Worm (Caenorhabditis elegans): ENCODE data around the gene mtm-5.

Gene mtm-5

DNA sequence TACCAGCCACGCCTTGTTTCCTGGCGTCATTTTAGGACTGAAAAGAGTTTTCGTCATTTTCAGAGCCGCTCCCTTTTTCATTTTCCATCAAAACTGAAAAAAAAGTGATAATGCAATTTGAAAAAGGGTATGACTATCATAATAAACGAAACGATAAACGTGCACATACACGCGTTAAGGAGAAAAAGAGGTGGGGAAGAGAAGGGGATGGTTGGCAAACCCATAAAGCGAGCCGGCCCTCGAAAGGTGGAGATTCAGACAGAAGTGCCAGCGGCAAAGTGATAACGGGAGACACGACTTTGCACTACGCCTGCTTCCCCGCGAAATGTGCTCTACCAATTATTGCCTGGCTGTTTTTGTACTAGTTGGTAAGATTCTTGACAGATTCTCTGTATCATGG, 9.6 kb upstream of the mtm-5 start, which contains the start of gene nspg-14:
Gene nspg-14, plus strand, starts transcription at position 250 of the 400 bp plus-strand sequence.
- no peak for TF ChIP-seq drap-1 (GFP tag; optimal IDR thresholded peaks at IDR 0.05)
- TF ChIP-seq sptf-1 (tag; optimal IDR thresholded peaks at IDR 0.05): no peak
- no peak for TF ChIP-seq lsy-2 (tag; optimal IDR thresholded peaks at IDR 0.05)
- no peak for TF ChIP-seq tbx-8 (GFP tag; optimal IDR thresholded peaks at IDR 0.05)
- TF ChIP-seq bed-3 (GFP tag; optimal IDR thresholded peaks at IDR 0.05): no peak
- no peak for TF ChIP-seq unc-39 (tag; optimal IDR thresholded peaks at IDR 0.05)
- TF ChIP-seq ham-2 (GFP tag; optimal IDR thresholded peaks at IDR 0.05): no peak
- TF ChIP-seq nhr-76 (tag; optimal IDR thresholded peaks at IDR 0.05): no peak
- no peak for TF ChIP-seq ztf-11 (tag; optimal IDR thresholded peaks at IDR 0.05)
- no peak for TF ChIP-seq elt-3 (tag; optimal IDR thresholded peaks at IDR 0.05)
- no peak for TF ChIP-seq elt-1 (tag; optimal IDR thresholded peaks at IDR 0.05; ENCODE audit: borderline replicate concordance, insufficient read depth)
- TF ChIP-seq blmp-1 (tag; optimal IDR thresholded peaks at IDR 0.05): no peak
- TF ChIP-seq ceh-83 (GFP tag; optimal IDR thresholded peaks at IDR 0.05): no peak
- no peak for TF ChIP-seq pha-4 (tag; optimal IDR thresholded peaks at IDR 0.05)
- TF ChIP-seq ceh-39 (tag; optimal IDR thresholded peaks at IDR 0.05): no peak

DNA sequence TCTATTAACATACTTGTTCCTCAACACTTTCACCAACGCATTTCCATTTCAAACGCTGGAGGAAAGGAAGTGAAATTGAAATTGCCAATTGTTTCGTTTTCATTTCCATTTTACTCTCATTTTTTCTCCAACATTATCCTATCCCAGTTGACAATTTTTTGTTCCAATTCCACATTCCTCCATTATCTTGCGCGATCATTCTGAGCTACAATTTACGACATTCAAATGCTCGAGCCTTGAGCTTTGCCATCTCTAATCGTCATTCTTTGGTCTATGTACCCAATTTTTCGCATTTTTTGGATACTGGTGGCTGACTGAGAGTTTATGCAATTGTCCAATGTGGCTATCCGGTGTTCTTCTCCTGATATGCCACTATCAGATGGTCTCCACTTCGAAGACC, 6.4 kb upstream of the mtm-5 start, which contains the start of gene Y34B4A.10:
Gene Y34B4A.10, plus strand, starts transcription at position 301 of the 400 bp plus-strand sequence.
- TF ChIP-seq unc-62 (GFP tag; optimal IDR thresholded peaks at IDR 0.05) (no peak), lsy-2 (tag; optimal IDR thresholded peaks at IDR 0.05) (no peak), flh-1 (GFP tag; optimal IDR thresholded peaks at IDR 0.05) (no peak), nhr-12 (tag; optimal IDR thresholded peaks at IDR 0.05) (no peak), unc-120 (tag; optimal IDR thresholded peaks at IDR 0.05; ENCODE audit: poor library complexity, severe bottlenecking) (no peak), blmp-1 (tag; optimal IDR thresholded peaks at IDR 0.05) (no peak), M03D4.4 (tag; optimal IDR thresholded peaks at IDR 0.05) (no peak), snpc-4 (tag; optimal IDR thresholded peaks at IDR 0.05) (no peak), sptf-1 (tag; optimal IDR thresholded peaks at IDR 0.05) (no peak), ztf-11 (tag; optimal IDR thresholded peaks at IDR 0.05) (no peak)

DNA sequence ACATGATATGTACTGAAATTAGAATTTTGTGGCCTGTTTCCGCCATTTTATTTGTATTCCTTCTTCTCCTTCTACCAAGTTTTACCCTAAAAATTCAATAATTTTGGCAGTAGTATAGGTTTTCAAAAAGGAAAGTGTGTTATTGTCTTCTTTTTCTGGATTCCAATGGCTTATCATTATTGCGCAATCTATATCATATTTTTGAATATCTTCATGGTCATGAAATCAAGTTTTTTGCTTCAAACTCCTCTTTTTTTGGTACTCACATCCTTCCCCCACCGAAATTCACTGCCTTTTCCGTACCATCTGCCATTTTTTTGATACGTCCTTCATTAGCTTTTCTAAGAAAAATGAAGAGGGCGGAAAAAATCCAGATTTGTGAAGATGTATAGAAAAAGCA, 5.5 kb upstream of the mtm-5 start:
- no peak for TF ChIP-seq ceh-43 (GFP tag; optimal IDR thresholded peaks at IDR 0.05)
- no peak for TF ChIP-seq nhr-2 (tag; optimal IDR thresholded peaks at IDR 0.05)
- TF ChIP-seq mab-5 (tag; optimal IDR thresholded peaks at IDR 0.05): no peak
- TF ChIP-seq zip-8 (tag; optimal IDR thresholded peaks at IDR 0.05): peak; percentile 69
- no peak for TF ChIP-seq tbx-8 (GFP tag; optimal IDR thresholded peaks at IDR 0.05)
- TF ChIP-seq pha-4 (tag; optimal IDR thresholded peaks at IDR 0.05): no peak
- TF ChIP-seq flh-1 (GFP tag; optimal IDR thresholded peaks at IDR 0.05): no peak
- no peak for TF ChIP-seq unc-39 (tag; optimal IDR thresholded peaks at IDR 0.05)

DNA sequence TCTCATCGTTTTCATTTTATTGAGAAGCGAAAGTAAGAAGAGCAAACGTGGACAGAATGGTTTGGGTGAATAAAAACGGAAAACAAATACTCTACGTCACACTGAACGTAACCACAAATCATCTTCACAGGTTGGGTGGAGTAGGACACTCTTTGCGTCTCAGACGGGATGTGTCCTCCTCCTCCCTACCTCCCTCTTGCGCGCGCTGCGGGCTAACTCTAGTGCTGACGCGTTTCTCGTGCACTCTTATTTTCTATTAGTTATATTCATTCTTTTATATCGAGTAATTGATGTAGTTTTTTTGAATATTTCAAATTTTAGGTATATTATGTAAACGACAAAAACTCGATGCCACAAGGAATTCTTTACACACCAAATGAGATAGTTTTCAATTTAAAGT, 833 bp upstream of the mtm-5 start, which contains the start of gene Y34B4A.7:
Gene Y34B4A.7, plus strand, starts transcription at position 297 of the 400 bp plus-strand sequence.
- TF ChIP-seq lin-13 (tag; optimal IDR thresholded peaks at IDR 0.05) (peak; percentile 76), drap-1 (GFP tag; optimal IDR thresholded peaks at IDR 0.05) (no peak), sptf-1 (tag; optimal IDR thresholded peaks at IDR 0.05) (peak; percentile 6), lsy-2 (tag; optimal IDR thresholded peaks at IDR 0.05) (peak; percentile 39), mls-2 (tag; optimal IDR thresholded peaks at IDR 0.05) (no peak), mep-1 (tag; optimal IDR thresholded peaks at IDR 0.05) (peak; percentile 23), hlh-1 (tag; optimal IDR thresholded peaks at IDR 0.05) (peak; percentile 28), pha-4 (tag; optimal IDR thresholded peaks at IDR 0.05) (peak; percentile 51)

DNA sequence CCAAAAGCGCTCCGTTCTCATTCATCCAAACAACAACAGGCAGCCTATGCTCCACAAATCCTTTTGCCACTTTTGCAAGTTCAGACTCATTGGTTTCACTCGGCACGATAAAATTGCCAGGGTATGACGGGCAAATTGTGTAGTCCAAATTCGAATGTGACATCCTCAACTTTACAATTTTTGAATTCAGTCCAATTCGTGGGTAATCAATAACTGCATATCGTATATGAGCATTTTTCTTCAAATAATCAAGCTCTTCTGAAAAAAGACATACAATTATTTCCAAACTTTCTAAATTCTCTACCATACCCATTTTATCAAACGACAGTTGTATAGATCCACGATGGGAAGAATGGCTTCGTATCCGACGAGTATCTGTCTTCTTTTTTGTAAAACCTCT, 5.0 kb downstream of the mtm-5 start:
- TF ChIP-seq tbx-8 (GFP tag; optimal IDR thresholded peaks at IDR 0.05) (no peak), lsy-2 (tag; optimal IDR thresholded peaks at IDR 0.05) (no peak), drap-1 (GFP tag; optimal IDR thresholded peaks at IDR 0.05) (no peak), ceh-43 (GFP tag; optimal IDR thresholded peaks at IDR 0.05) (no peak), pha-4 (tag; optimal IDR thresholded peaks at IDR 0.05) (no peak), unc-120 (tag; optimal IDR thresholded peaks at IDR 0.05; ENCODE audit: poor library complexity, severe bottlenecking) (no peak), ceh-39 (tag; optimal IDR thresholded peaks at IDR 0.05) (no peak), nhr-12 (tag; optimal IDR thresholded peaks at IDR 0.05) (no peak), sptf-1 (tag; optimal IDR thresholded peaks at IDR 0.05) (no peak), zip-8 (tag; optimal IDR thresholded peaks at IDR 0.05) (no peak), flh-1 (GFP tag; optimal IDR thresholded peaks at IDR 0.05) (no peak), mep-1 (tag; optimal IDR thresholded peaks at IDR 0.05) (no peak), nhr-76 (tag; optimal IDR thresholded peaks at IDR 0.05) (no peak), M03D4.4 (tag; optimal IDR thresholded peaks at IDR 0.05) (no peak), elt-3 (tag; optimal IDR thresholded peaks at IDR 0.05) (no peak), ceh-83 (GFP tag; optimal IDR thresholded peaks at IDR 0.05) (no peak), nhr-237 (tag; optimal IDR thresholded peaks at IDR 0.05) (no peak), blmp-1 (tag; optimal IDR thresholded peaks at IDR 0.05) (no peak), ztf-11 (tag; optimal IDR thresholded peaks at IDR 0.05) (no peak)

Measured in whole organism, mixed stage, embryonic.